Fruit fly (Drosophila melanogaster) whole organism, embryonic: ENCODE measurements around the gene Atg5.

Experiments
- Asciz ChIP-seq: fragments of 200-800 bp; sonication (Bioruptor generic); optimal IDR thresholded peaks from 2 replicates; lab custom pipeline; 2017; ENCODE audit warnings: missing biosample characterization, mild to moderate bottlenecking, missing genetic modification characterization, missing genetic modification reagents
- Atf3 ChIP-seq: fragments of 200-800 bp; sonication (Bioruptor generic); optimal IDR thresholded peaks from 3 replicates; lab custom pipeline; 2016; ENCODE audit warnings: missing biosample characterization, missing genetic modification characterization
- CG12104 ChIP-seq: fragments of 200-800 bp; sonication (Bioruptor generic); optimal IDR thresholded peaks from 3 replicates; lab custom pipeline; 2016; ENCODE audit warnings: missing biosample characterization, missing genetic modification characterization
- CG12769 ChIP-seq: fragments of 200-800 bp; sonication (Bioruptor generic); optimal IDR thresholded peaks from 2 replicates; lab custom pipeline; 2019; ENCODE audit warnings: missing biosample characterization, mild to moderate bottlenecking, missing genetic modification characterization, moderate library complexity
- CG13894 ChIP-seq: fragments of 200-800 bp; sonication (Bioruptor generic); optimal IDR thresholded peaks from 3 replicates; lab custom pipeline; 2018; ENCODE audit warnings: missing biosample characterization, mild to moderate bottlenecking, missing genetic modification characterization, moderate library complexity
- CG14667 ChIP-seq: fragments of 200-800 bp; sonication (Bioruptor generic); IDR thresholded peaks from 2 replicates; pipeline ENCODE4 v1.3.6; 2022; ENCODE audit warnings: missing biosample characterization, missing genetic modification characterization
- CG15073 ChIP-seq: fragments of 200-800 bp; sonication (Bioruptor generic); optimal IDR thresholded peaks from 2 replicates; lab custom pipeline; 2016; ENCODE audit warnings: missing biosample characterization, missing genetic modification characterization
- CG18764 ChIP-seq: fragments of 200-800 bp; sonication (Bioruptor generic); optimal IDR thresholded peaks from 3 replicates; lab custom pipeline; 2016; ENCODE audit warnings: missing biosample characterization, missing genetic modification characterization
- CG2875 ChIP-seq: fragments of 200-800 bp; sonication (Bioruptor generic); optimal IDR thresholded peaks from 2 replicates; lab custom pipeline; 2017; ENCODE audit warnings: missing biosample characterization, mild to moderate bottlenecking, missing genetic modification characterization, missing genetic modification reagents
- CG33557 ChIP-seq: fragments of 200-800 bp; sonication (Bioruptor generic); optimal IDR thresholded peaks from 2 replicates; lab custom pipeline; 2019; ENCODE audit warnings: missing biosample characterization, mild to moderate bottlenecking, missing genetic modification characterization, moderate library complexity
- CG34376 ChIP-seq: fragments of 200-800 bp; sonication (Bioruptor generic); optimal IDR thresholded peaks from 2 replicates; lab custom pipeline; 2018; ENCODE audit warnings: missing biosample characterization, mild to moderate bottlenecking, missing genetic modification characterization
- CG34422 ChIP-seq: fragments of 200-800 bp; sonication (Bioruptor generic); IDR thresholded peaks from 3 replicates; pipeline ENCODE4 v1.3.6; 2022; ENCODE audit warnings: missing biosample characterization, missing genetic modification characterization
- CG4707 ChIP-seq: fragments of 200-800 bp; sonication (Bioruptor generic); optimal IDR thresholded peaks from 2 replicates; lab custom pipeline; 2018; ENCODE audit warnings: missing biosample characterization, mild to moderate bottlenecking, missing genetic modification characterization, moderate library complexity
- CG5180 ChIP-seq: fragments of 200-800 bp; sonication (Bioruptor generic); optimal IDR thresholded peaks from 3 replicates; lab custom pipeline; 2017; ENCODE audit warnings: missing biosample characterization, missing genetic modification characterization, mild to moderate bottlenecking, moderate library complexity, missing genetic modification reagents
- CG5953 ChIP-seq: fragments of 200-800 bp; sonication (Bioruptor generic); IDR thresholded peaks from 2 replicates; pipeline ENCODE4 v1.3.6; 2022; ENCODE audit warnings: missing biosample characterization, missing genetic modification characterization
- CG6272 ChIP-seq: fragments of 200-800 bp; sonication (Bioruptor generic); IDR thresholded peaks from 2 replicates; pipeline ENCODE4 v1.3.6; 2022; ENCODE audit warnings: missing biosample characterization, missing genetic modification characterization
- CG9817 ChIP-seq: fragments of 200-800 bp; sonication (Bioruptor generic); optimal IDR thresholded peaks from 2 replicates; lab custom pipeline; 2018; ENCODE audit warnings: missing biosample characterization, mild to moderate bottlenecking, missing genetic modification characterization, moderate library complexity
- Dad ChIP-seq: fragments of 200-800 bp; sonication (Bioruptor generic); optimal IDR thresholded peaks from 3 replicates; lab custom pipeline; 2016; ENCODE audit warnings: missing biosample characterization, missing genetic modification characterization
- Dbx ChIP-seq: fragments of 200-800 bp; sonication (Bioruptor generic); IDR thresholded peaks from 3 replicates; pipeline ENCODE4 v1.3.6; 2022; ENCODE audit warnings: missing biosample characterization, missing genetic modification characterization
- Drgx ChIP-seq: fragments of 200-800 bp; sonication (Bioruptor generic); IDR thresholded peaks from 2 replicates; pipeline ENCODE4 v1.3.6; 2022; ENCODE audit warnings: missing biosample characterization, missing genetic modification characterization
- Eip74EF ChIP-seq, 2 experiments: fragments of 200-800 bp in 1 of 2; fragments of >200 bp in 1 of 2; sonication (Bioruptor generic) in 1 of 2; optimal IDR thresholded peaks; 2 replicates each; lab custom pipeline; 2017 to 2019; ENCODE audit warnings: missing biosample characterization in 2 of 2, missing genetic modification characterization in 2 of 2, mild to moderate bottlenecking in 1 of 2, moderate library complexity in 1 of 2
- Fer3 ChIP-seq: fragments of 200-800 bp; sonication (Bioruptor generic); optimal IDR thresholded peaks from 2 replicates; lab custom pipeline; 2018; ENCODE audit warnings: missing biosample characterization, mild to moderate bottlenecking, missing genetic modification characterization, moderate library complexity
- Hand ChIP-seq: fragments of 200-800 bp; sonication (Bioruptor generic); optimal IDR thresholded peaks from 2 replicates; lab custom pipeline; 2017; ENCODE audit warnings: mild to moderate bottlenecking, missing biosample characterization, missing genetic modification reagents, missing genetic modification characterization
- Neu2 ChIP-seq: fragments of 200-800 bp; sonication (Bioruptor generic); optimal IDR thresholded peaks from 3 replicates; lab custom pipeline; 2016; ENCODE audit warnings: missing biosample characterization, missing genetic modification characterization, borderline replicate concordance
- Nf-YA ChIP-seq: fragments of 200-800 bp; sonication (Bioruptor generic); IDR thresholded peaks from 2 replicates; pipeline ENCODE4 v1.3.6; 2022; ENCODE audit warnings: missing biosample characterization, missing genetic modification characterization
- Nf-YC ChIP-seq: fragments of 200-800 bp; optimal IDR thresholded peaks from 3 replicates; lab custom pipeline; 2019; ENCODE audit warnings: missing biosample characterization, mild to moderate bottlenecking, missing genetic modification characterization, moderate library complexity
- Oaz ChIP-seq: fragments of 200-800 bp; sonication (Bioruptor generic); IDR thresholded peaks from 2 replicates; pipeline ENCODE4 v1.3.6; 2022; ENCODE audit warnings: missing biosample characterization, missing genetic modification characterization
- Sry-δ ChIP-seq: fragments of 200-800 bp; sonication (Bioruptor generic); optimal IDR thresholded peaks from 2 replicates; lab custom pipeline; 2016; ENCODE audit warnings: missing biosample characterization, missing genetic modification characterization
- abd-A ChIP-seq: fragments of 200-800 bp; sonication (Bioruptor generic); optimal IDR thresholded peaks from 3 replicates; lab custom pipeline; 2019; ENCODE audit warnings: missing biosample characterization, mild to moderate bottlenecking, missing genetic modification characterization, moderate library complexity
- ac ChIP-seq: fragments of 200-800 bp; sonication (Bioruptor generic); optimal IDR thresholded peaks from 3 replicates; lab custom pipeline; 2017; ENCODE audit warnings: missing biosample characterization, mild to moderate bottlenecking, missing genetic modification characterization
- aop ChIP-seq: fragments of 200-800 bp; sonication (Bioruptor generic); IDR thresholded peaks from 2 replicates; pipeline ENCODE4 v1.3.6; 2022; ENCODE audit warnings: missing biosample characterization, missing genetic modification characterization
- ara ChIP-seq: fragments of 200-800 bp; sonication (Bioruptor generic); IDR thresholded peaks from 2 replicates; pipeline ENCODE4 v1.3.6; 2022; ENCODE audit warnings: missing biosample characterization, missing genetic modification characterization
- bab2 ChIP-seq: fragments of 200-800 bp; sonication (Bioruptor generic); optimal IDR thresholded peaks from 2 replicates; lab custom pipeline; 2016; ENCODE audit warnings: missing biosample characterization, missing genetic modification characterization
- chinmo ChIP-seq: fragments of 200-800 bp; sonication (Bioruptor generic); IDR thresholded peaks from 4 replicates; pipeline ENCODE4 v1.3.6; 2022; ENCODE audit warnings: missing biosample characterization, missing genetic modification characterization; ENCODE audit not compliant: partially characterized antibody
- dan ChIP-seq: fragments of 200-800 bp; sonication (Bioruptor generic); IDR thresholded peaks from 2 replicates; pipeline ENCODE4 v1.3.6; 2022; ENCODE audit warnings: missing biosample characterization, missing genetic modification characterization
- esg ChIP-seq: fragments of 200-800 bp; sonication (Bioruptor generic); conservative IDR thresholded peaks from 2 replicates; pipeline ENCODE4 v1.3.6; 2022; ENCODE audit warnings: missing biosample characterization, missing genetic modification characterization
- ftz-f1 ChIP-seq: fragments of 200-800 bp; sonication (Bioruptor generic); optimal IDR thresholded peaks from 2 replicates; lab custom pipeline; 2016; ENCODE audit warnings: missing biosample characterization, missing genetic modification characterization
- kni ChIP-seq: fragments of 200-800 bp; sonication (Bioruptor generic); optimal IDR thresholded peaks from 3 replicates; lab custom pipeline; 2017; ENCODE audit warnings: mild to moderate bottlenecking, missing biosample characterization, missing genetic modification reagents, missing genetic modification characterization
- lmd ChIP-seq: fragments of 200-800 bp; sonication (Bioruptor generic); IDR thresholded peaks from 2 replicates; pipeline ENCODE4 v1.3.6; 2022; ENCODE audit warnings: missing biosample characterization, missing genetic modification characterization
- lola ChIP-seq, 3 experiments: fragments of >200 bp in 2 of 3; fragments of 200-800 bp in 1 of 3; sonication (Bioruptor generic) in 1 of 3; optimal IDR thresholded peaks; 2 replicates each; lab custom pipeline; 2017 to 2019; ENCODE audit warnings: missing biosample characterization in 3 of 3, missing genetic modification characterization in 3 of 3, mild to moderate bottlenecking in 1 of 3, moderate library complexity in 1 of 3
- org-1 ChIP-seq: fragments of 200-800 bp; sonication (Bioruptor generic); optimal IDR thresholded peaks from 2 replicates; lab custom pipeline; 2017; ENCODE audit warnings: missing biosample characterization, missing genetic modification characterization
- schlank ChIP-seq: fragments of 200-800 bp; sonication (Bioruptor generic); optimal IDR thresholded peaks from 2 replicates; lab custom pipeline; 2018; ENCODE audit warnings: missing biosample characterization, mild to moderate bottlenecking, missing genetic modification characterization
- sens-2 ChIP-seq: fragments of 200-800 bp; sonication (Bioruptor generic); IDR thresholded peaks from 2 replicates; pipeline ENCODE4 v1.3.6; 2022; ENCODE audit warnings: missing biosample characterization, missing genetic modification characterization
- sima ChIP-seq: fragments of 200-800 bp; sonication (Bioruptor generic); optimal IDR thresholded peaks from 2 replicates; lab custom pipeline; 2016; ENCODE audit warnings: missing biosample characterization, missing genetic modification characterization
- sisA ChIP-seq: fragments of 200-800 bp; sonication (Bioruptor generic); IDR thresholded peaks from 2 replicates; pipeline ENCODE4 v1.3.6; 2022; ENCODE audit warnings: missing biosample characterization, missing genetic modification characterization
- stwl ChIP-seq: fragments of 200-800 bp; sonication (Bioruptor generic); optimal IDR thresholded peaks from 3 replicates; lab custom pipeline; 2018; ENCODE audit warnings: missing biosample characterization, mild to moderate bottlenecking, missing genetic modification characterization, moderate library complexity
- tll ChIP-seq, 2 experiments: fragments of 200-800 bp in 1 of 2; fragments of >200 bp in 1 of 2; sonication (Bioruptor generic) in 1 of 2; optimal IDR thresholded peaks; 2 replicates each; lab custom pipeline; 2017 to 2019; ENCODE audit warnings: missing biosample characterization in 2 of 2, missing genetic modification characterization in 2 of 2, mild to moderate bottlenecking in 1 of 2, moderate library complexity in 1 of 2
- vnd ChIP-seq: fragments of 200-800 bp; sonication (Bioruptor generic); IDR thresholded peaks from 3 replicates; pipeline ENCODE4 v1.3.6; 2022; ENCODE audit warnings: missing biosample characterization, missing genetic modification characterization; ENCODE audit not compliant: partially characterized antibody
- yki ChIP-seq: fragments of >200 bp; optimal IDR thresholded peaks from 3 replicates; lab custom pipeline; 2018

Gene Atg5

dm6 chrX:7293133-7293873, 30.3 kb downstream of the Atg5 start (continued):
- TF ChIP-seq ac (GFP tag; lab: Kevin White, UChicago) = peak; percentile 73
- peak; percentile 79 for TF ChIP-seq CG4707 (GFP tag; lab: Kevin White, UChicago)
- TF ChIP-seq CG6272 (GFP tag; lab: Robert Waterston, UW) = peak; percentile 85
- TF ChIP-seq aop (GFP tag; lab: Robert Waterston, UW) = peak; percentile 71
- no peak for TF ChIP-seq Dbx
- peak; percentile 82 for TF ChIP-seq CG34422 (GFP tag; lab: Robert Waterston, UW)
- TF ChIP-seq CG5180 (GFP tag; lab: Kevin White, UChicago) = peak; percentile 46
- peak; percentile 77 for TF ChIP-seq dan (GFP tag; lab: Robert Waterston, UW)
- TF ChIP-seq Hand (GFP tag; lab: Kevin White, UChicago) = no peak
- peak; percentile 77 for TF ChIP-seq Atf3 (GFP tag; lab: Kevin White, UChicago)
- TF ChIP-seq CG14667 (GFP tag; lab: Robert Waterston, UW) = peak; percentile 75
- TF ChIP-seq yki = peak; percentile 31
- peak; percentile 65 for TF ChIP-seq CG18764 (GFP tag; lab: Kevin White, UChicago)
- peak; percentile 89 for TF ChIP-seq lmd (GFP tag; lab: Robert Waterston, UW)
- peak; percentile 78 for TF ChIP-seq sens-2 (GFP tag; lab: Robert Waterston, UW)
- TF ChIP-seq CG5953 = peak; percentile 81
- TF ChIP-seq ara (GFP tag; lab: Robert Waterston, UW) = peak; percentile 94
- TF ChIP-seq vnd (GFP tag; lab: Robert Waterston, UW) = no peak
- peak; percentile 36 for TF ChIP-seq stwl (tag; lab: Kevin White, UChicago)
- TF ChIP-seq CG12104 (GFP tag; lab: Kevin White, UChicago) = peak; percentile 62
- no peak for TF ChIP-seq sima (GFP tag; lab: Kevin White, UChicago)
- TF ChIP-seq CG2875 = peak; percentile 75
- TF ChIP-seq CG33557 (GFP tag; lab: Kevin White, UChicago) = peak; percentile 83
- TF ChIP-seq Drgx = peak; percentile 87
- TF ChIP-seq Oaz = peak; percentile 39
- TF ChIP-seq kni (GFP tag; lab: Kevin White, UChicago) = peak; percentile 52
- no peak for TF ChIP-seq ftz-f1 (GFP tag; lab: Kevin White, UChicago)
- no peak for TF ChIP-seq abd-A (tag; lab: Kevin White, UChicago)
- TF ChIP-seq Neu2 (GFP tag; lab: Kevin White, UChicago) = no peak
- peak; percentile 32 for TF ChIP-seq Nf-YC (tag; lab: Kevin White, UChicago)
- TF ChIP-seq Nf-YA = peak; percentile 62
- TF ChIP-seq CG15073 (GFP tag; lab: Kevin White, UChicago) = peak; percentile 29
- peak in 1 of 3 experiments; percentile 83 for TF ChIP-seq lola (GFP tag; optimal IDR thresholded peaks at IDR 0.05; lab: Kevin White, UChicago)
- TF ChIP-seq Dad (GFP tag; lab: Kevin White, UChicago) = peak; percentile 60
- TF ChIP-seq Sry-δ (GFP tag; lab: Kevin White, UChicago) = peak; percentile 40
- TF ChIP-seq sisA (GFP tag; lab: Robert Waterston, UW) = peak; percentile 90
- TF ChIP-seq tll (GFP tag; optimal IDR thresholded peaks at IDR 0.05; lab: Kevin White, UChicago) = no peak
- no peak for TF ChIP-seq CG13894 (tag; lab: Kevin White, UChicago)
- TF ChIP-seq schlank (tag; lab: Kevin White, UChicago) = no peak
- TF ChIP-seq Eip74EF (GFP tag; optimal IDR thresholded peaks at IDR 0.05; lab: Kevin White, UChicago) = peak in 1 of 2 experiments; percentile 43
- no peak for TF ChIP-seq chinmo (GFP tag; lab: Robert Waterston, UW)
- TF ChIP-seq CG12769 (tag; lab: Kevin White, UChicago) = peak; percentile 62
- TF ChIP-seq CG34376 (GFP tag; lab: Kevin White, UChicago) = no peak
- TF ChIP-seq Fer3 (tag; lab: Kevin White, UChicago) = peak; percentile 66
- peak; percentile 80 for TF ChIP-seq esg (GFP tag; lab: Robert Waterston, UW)
- TF ChIP-seq Asciz (GFP tag; lab: Kevin White, UChicago) = peak; percentile 64
- TF ChIP-seq bab2 = peak; percentile 74
- TF ChIP-seq CG9817 = peak; percentile 69
- TF ChIP-seq org-1 = peak; percentile 67
